Fruit fly (Drosophila melanogaster) whole organism, embryonic: ENCODE results near the gene Myo28B1.

Experiments used
- CG10654 ChIP-seq: fragments of 200-800 bp; sonication (Bioruptor generic); optimal IDR thresholded peaks from 2 replicates; lab custom pipeline; 2016; ENCODE audit warnings: missing biosample characterization, missing genetic modification characterization
- CG11456 ChIP-seq: fragments of 200-800 bp; sonication (Bioruptor generic); IDR thresholded peaks from 3 replicates; pipeline ENCODE4 v1.3.6; 2022; ENCODE audit warnings: missing biosample characterization, missing genetic modification characterization
- CG11560 ChIP-seq: fragments of 200-800 bp; sonication (Bioruptor generic); IDR thresholded peaks from 3 replicates; pipeline ENCODE4 v1.3.6; 2022; ENCODE audit warnings: missing biosample characterization, missing genetic modification characterization
- CG12769 ChIP-seq: fragments of 200-800 bp; sonication (Bioruptor generic); optimal IDR thresholded peaks from 2 replicates; lab custom pipeline; 2019; ENCODE audit warnings: missing biosample characterization, mild to moderate bottlenecking, missing genetic modification characterization, moderate library complexity
- CG14441 ChIP-seq: fragments of 200-800 bp; sonication (Bioruptor generic); IDR thresholded peaks from 2 replicates; pipeline ENCODE4 v1.3.6; 2022; ENCODE audit warnings: missing biosample characterization, missing genetic modification characterization
- CG16815 ChIP-seq: fragments of 200-800 bp; sonication (Bioruptor generic); optimal IDR thresholded peaks from 3 replicates; lab custom pipeline; 2017; ENCODE audit warnings: missing biosample characterization, mild to moderate bottlenecking, missing genetic modification characterization
- CG30020 ChIP-seq: fragments of 200-800 bp; optimal IDR thresholded peaks from 2 replicates; lab custom pipeline; 2019; ENCODE audit warnings: missing biosample characterization, mild to moderate bottlenecking, missing genetic modification characterization, moderate library complexity
- CG34224 ChIP-seq: fragments of 200-800 bp; sonication (Bioruptor generic); IDR thresholded peaks from 3 replicates; pipeline ENCODE4 v1.3.6; 2022; ENCODE audit warnings: missing biosample characterization, missing genetic modification characterization; ENCODE audit not compliant: partially characterized antibody
- CG5180 ChIP-seq: fragments of 200-800 bp; sonication (Bioruptor generic); optimal IDR thresholded peaks from 3 replicates; lab custom pipeline; 2017; ENCODE audit warnings: missing biosample characterization, missing genetic modification characterization, mild to moderate bottlenecking, moderate library complexity, missing genetic modification reagents
- CG5245 ChIP-seq: fragments of 200-800 bp; sonication (Bioruptor generic); optimal IDR thresholded peaks from 3 replicates; lab custom pipeline; 2016; ENCODE audit warnings: missing biosample characterization, missing genetic modification characterization
- CG6272 ChIP-seq: fragments of 200-800 bp; sonication (Bioruptor generic); IDR thresholded peaks from 2 replicates; pipeline ENCODE4 v1.3.6; 2022; ENCODE audit warnings: missing biosample characterization, missing genetic modification characterization
- CG7556 ChIP-seq: fragments of 200-800 bp; sonication (Bioruptor generic); optimal IDR thresholded peaks from 2 replicates; lab custom pipeline; 2017; ENCODE audit warnings: missing biosample characterization, mild to moderate bottlenecking, missing genetic modification characterization
- Doc3 ChIP-seq: fragments of 200-800 bp; sonication (Bioruptor generic); IDR thresholded peaks from 3 replicates; pipeline ENCODE4 v1.3.6; 2022; ENCODE audit warnings: missing biosample characterization, missing genetic modification characterization; ENCODE audit not compliant: partially characterized antibody
- Ets65A ChIP-seq: fragments of 200-800 bp; sonication (Bioruptor generic); peaks from one replicate; lab custom pipeline; 2016; ENCODE audit warnings: missing biosample characterization, missing genetic modification characterization
- Fer1 ChIP-seq: fragments of 200-800 bp; sonication (Bioruptor generic); optimal IDR thresholded peaks from 2 replicates; lab custom pipeline; 2017; ENCODE audit warnings: missing biosample characterization, mild to moderate bottlenecking, missing genetic modification characterization
- HLHmδ ChIP-seq: fragments of 200-800 bp; sonication (Bioruptor generic); optimal IDR thresholded peaks from 2 replicates; lab custom pipeline; 2018; ENCODE audit warnings: missing biosample characterization, mild to moderate bottlenecking, missing genetic modification characterization, moderate library complexity
- Jarid2 ChIP-seq: fragments of 200-800 bp; sonication (Bioruptor generic); optimal IDR thresholded peaks from 3 replicates; lab custom pipeline; 2017; ENCODE audit warnings: mild to moderate bottlenecking, missing biosample characterization, missing genetic modification reagents, missing genetic modification characterization
- Nf-YB ChIP-seq: fragments of 200-800 bp; sonication (Bioruptor generic); optimal IDR thresholded peaks from 3 replicates; lab custom pipeline; 2019; ENCODE audit warnings: missing biosample characterization, mild to moderate bottlenecking, missing genetic modification characterization, moderate library complexity
- Opbp ChIP-seq: fragments of 200-800 bp; sonication (Bioruptor generic); IDR thresholded peaks from 3 replicates; pipeline ENCODE4 v1.3.6; 2022; ENCODE audit warnings: missing biosample characterization, missing genetic modification characterization; ENCODE audit not compliant: partially characterized antibody
- Rx ChIP-seq: fragments of 200-800 bp; sonication (Bioruptor generic); IDR thresholded peaks from 2 replicates; pipeline ENCODE4 v1.3.6; 2022; ENCODE audit warnings: missing biosample characterization, missing genetic modification characterization
- Stat92E ChIP-seq, 3 experiments: fragments of >200 bp in 2 of 3; fragments of 200-800 bp in 1 of 3; sonication (Bioruptor generic) in 1 of 3; optimal IDR thresholded peaks; 2 replicates each; lab custom pipeline; 2017 to 2019; ENCODE audit warnings: missing biosample characterization in 3 of 3, missing genetic modification characterization in 3 of 3, mild to moderate bottlenecking in 1 of 3, moderate library complexity in 1 of 3
- Trl ChIP-seq, 3 experiments: fragments of >200 bp in 2 of 3; fragments of 200-800 bp in 1 of 3; sonication (Bioruptor generic) in 1 of 3; optimal IDR thresholded peaks; 2 replicates in 1 of 3; 3 replicates in 2 of 3; lab custom pipeline; 2016 to 2017; ENCODE audit warnings: missing biosample characterization in 1 of 3, missing genetic modification characterization in 1 of 3
- ato ChIP-seq: fragments of 200-800 bp; sonication (Bioruptor generic); IDR thresholded peaks from 2 replicates; pipeline ENCODE4 v1.3.6; 2022; ENCODE audit warnings: missing biosample characterization, missing genetic modification characterization; ENCODE audit not compliant: partially characterized antibody
- bbx ChIP-seq: fragments of 200-800 bp; sonication (Bioruptor generic); IDR thresholded peaks from 2 replicates; pipeline ENCODE4 v1.3.6; 2022; ENCODE audit warnings: missing biosample characterization, missing genetic modification characterization; ENCODE audit not compliant: partially characterized antibody
- bigmax ChIP-seq: fragments of 200-800 bp; sonication (Bioruptor generic); optimal IDR thresholded peaks from 2 replicates; lab custom pipeline; 2018; ENCODE audit warnings: missing biosample characterization, mild to moderate bottlenecking, missing genetic modification characterization
- bsh ChIP-seq, 2 experiments: fragments of 200-800 bp; sonication (Bioruptor generic); optimal IDR thresholded peaks; 2 replicates each; lab custom pipeline; 2017 to 2018; ENCODE audit warnings: mild to moderate bottlenecking in 2 of 2, missing biosample characterization in 2 of 2, missing genetic modification characterization in 2 of 2, moderate library complexity in 1 of 2
- ci ChIP-seq: fragments of 200-800 bp; sonication (Bioruptor generic); IDR thresholded peaks from 3 replicates; pipeline ENCODE4 v1.3.6; 2022; ENCODE audit warnings: missing biosample characterization, missing genetic modification characterization
- exex ChIP-seq: fragments of 200-800 bp; sonication (Bioruptor generic); optimal IDR thresholded peaks from 4 replicates; lab custom pipeline; 2018; ENCODE audit warnings: missing biosample characterization, mild to moderate bottlenecking, missing genetic modification characterization, moderate library complexity
- fd3F ChIP-seq: fragments of 200-800 bp; sonication (Bioruptor generic); optimal IDR thresholded peaks from 2 replicates; lab custom pipeline; 2018; ENCODE audit warnings: missing biosample characterization, mild to moderate bottlenecking, missing genetic modification characterization, moderate library complexity
- grn ChIP-seq: fragments of 200-800 bp; sonication (Bioruptor generic); optimal IDR thresholded peaks from 3 replicates; lab custom pipeline; 2017; ENCODE audit warnings: missing biosample characterization, missing genetic modification characterization
- gsb-n ChIP-seq: fragments of 200-800 bp; sonication (Bioruptor generic); optimal IDR thresholded peaks from 3 replicates; lab custom pipeline; 2018; ENCODE audit warnings: missing biosample characterization, mild to moderate bottlenecking, missing genetic modification characterization
- ham ChIP-seq: fragments of 200-800 bp; sonication (Bioruptor generic); IDR thresholded peaks from 2 replicates; pipeline ENCODE4 v1.3.6; 2022; ENCODE audit warnings: missing biosample characterization, missing genetic modification characterization
- lab ChIP-seq: fragments of 200-800 bp; sonication (Bioruptor generic); optimal IDR thresholded peaks from 3 replicates; lab custom pipeline; 2017; ENCODE audit warnings: missing biosample characterization, missing genetic modification characterization, mild to moderate bottlenecking, moderate library complexity, missing genetic modification reagents
- oc ChIP-seq: fragments of 200-800 bp; sonication (Bioruptor generic); optimal IDR thresholded peaks from 2 replicates; lab custom pipeline; 2018; ENCODE audit warnings: missing biosample characterization, mild to moderate bottlenecking, missing genetic modification characterization, moderate library complexity
- pho ChIP-seq: fragments of 200-800 bp; sonication (Bioruptor generic); optimal IDR thresholded peaks from 2 replicates; lab custom pipeline; 2016; ENCODE audit warnings: missing biosample characterization, missing genetic modification characterization
- rib ChIP-seq: fragments of 200-800 bp; sonication (Bioruptor generic); IDR thresholded peaks from 2 replicates; pipeline ENCODE4 v1.3.6; 2022; ENCODE audit warnings: missing biosample characterization, missing genetic modification characterization
- sd ChIP-seq: fragments of 200-800 bp; sonication (Bioruptor generic); optimal IDR thresholded peaks from 3 replicates; lab custom pipeline; 2018; ENCODE audit warnings: missing biosample characterization, mild to moderate bottlenecking, missing genetic modification characterization, moderate library complexity
- sisA ChIP-seq: fragments of 200-800 bp; sonication (Bioruptor generic); IDR thresholded peaks from 2 replicates; pipeline ENCODE4 v1.3.6; 2022; ENCODE audit warnings: missing biosample characterization, missing genetic modification characterization
- sqz ChIP-seq: fragments of 200-800 bp; sonication (Bioruptor generic); optimal IDR thresholded peaks from 3 replicates; lab custom pipeline; 2018; ENCODE audit warnings: missing biosample characterization, mild to moderate bottlenecking, missing genetic modification characterization
- zf30C ChIP-seq: fragments of 200-800 bp; sonication (Bioruptor generic); optimal IDR thresholded peaks from 3 replicates; lab custom pipeline; 2018; ENCODE audit warnings: missing biosample characterization, mild to moderate bottlenecking, missing genetic modification characterization
- zfh1 ChIP-seq: fragments of 200-800 bp; sonication (Bioruptor generic); IDR thresholded peaks from 3 replicates; pipeline ENCODE4 v1.3.6; 2022; ENCODE audit warnings: missing biosample characterization, missing genetic modification characterization

Myo28B1 gene

dm6 chr2L:7685290-7685689, 19.4 kb downstream of the Myo28B1 start (continued):
- TF ChIP-seq CG16815 = no peak
- TF ChIP-seq Doc3 (GFP tag; lab: Robert Waterston, UW) = no peak
- no peak for TF ChIP-seq bsh (GFP tag; optimal IDR thresholded peaks at IDR 0.05; lab: Kevin White, UChicago)
- TF ChIP-seq zf30C (GFP tag; lab: Kevin White, UChicago) = no peak
- TF ChIP-seq lab (GFP tag; lab: Kevin White, UChicago) = peak; percentile 83
- TF ChIP-seq gsb-n (tag; lab: Kevin White, UChicago) = no peak

dm6 chr2L:7690449-7690848, 24.6 kb downstream of the Myo28B1 start:
- TF ChIP-seq ato (GFP tag; lab: Robert Waterston, UW) (no peak), exex (tag; lab: Kevin White, UChicago) (peak; percentile 83), Ets65A (peak; percentile 36), pho (no peak), sd (tag; lab: Kevin White, UChicago) (peak; percentile 80), grn (GFP tag; lab: Kevin White, UChicago) (peak; percentile 66)

dm6 chr2L:7690961-7691360, 25.1 kb downstream of the Myo28B1 start, which contains the start of gene CG18585:
TSS of gene CG18585 (minus strand) at chr2L:7691061.
- TF ChIP-seq sqz = no peak
- TF ChIP-seq CG10654 (GFP tag; lab: Kevin White, UChicago) = no peak

- TF ChIP-seq exex (tag; lab: Kevin White, UChicago) (peak; percentile 32), CG5180 (GFP tag; lab: Kevin White, UChicago) (no peak), Rx (no peak), CG5245 (GFP tag; lab: Kevin White, UChicago) (no peak), HLHmδ (no peak), CG11560 (tag; lab: Robert Waterston, UW) (no peak)
Observed at dm6 chr2L:7692583-7693080, 26.8 kb downstream of the Myo28B1 start, which contains the start of the genes CG7025 and CG43235. TSS of gene CG7025 (minus strand) at chr2L:7692683. TSS of gene CG43235 (plus strand) at chr2L:7693030.

- TF ChIP-seq CG14441 (GFP tag; lab: Robert Waterston, UW) (no peak), Jarid2 (GFP tag; lab: Kevin White, UChicago) (peak; percentile 83), Nf-YB (GFP tag; lab: Kevin White, UChicago) (no peak), CG11456 (GFP tag; lab: Robert Waterston, UW) (no peak), Opbp (GFP tag; lab: Robert Waterston, UW) (no peak), CG7556 (no peak), CG30020 (tag; lab: Kevin White, UChicago) (no peak), Trl (optimal IDR thresholded peaks at IDR 0.05; lab: Kevin White, UChicago) (peak; percentile 58 to 69), Trl (GFP tag; optimal IDR thresholded peaks at IDR 0.05; lab: Kevin White, UChicago) (no peak), bbx (GFP tag; lab: Robert Waterston, UW) (peak; percentile 38; the same call in 1 of the 2 replicates), CG6272 (no peak), CG12769 (tag; lab: Kevin White, UChicago) (peak; percentile 42), sisA (GFP tag; lab: Robert Waterston, UW) (no peak), bigmax (no peak), ham (GFP tag; lab: Robert Waterston, UW) (no peak), grn (GFP tag; lab: Kevin White, UChicago) (peak; percentile 47), oc (tag; lab: Kevin White, UChicago) (no peak), Fer1 (GFP tag; lab: Kevin White, UChicago) (no peak), zfh1 (GFP tag; lab: Robert Waterston, UW) (no peak), fd3F (GFP tag; lab: Kevin White, UChicago) (no peak), sd (tag; lab: Kevin White, UChicago) (peak; percentile 87), CG34224 (GFP tag; lab: Robert Waterston, UW) (0 out of 3 replicates have a peak, but pooled peaks have one; percentile 11), ci (GFP tag; lab: Robert Waterston, UW) (peak; percentile 56; the same call in 2 of the 3 replicates), rib (GFP tag; lab: Robert Waterston, UW) (0 out of 2 replicates have a peak, but pooled peaks have one; percentile 25), Stat92E (GFP tag; optimal IDR thresholded peaks at IDR 0.05; lab: Kevin White, UChicago) (peak in 1 of 3 experiments; percentile 34)
Observed at dm6 chr2L:7701417-7701816, 35.6 kb downstream of the Myo28B1 start, which contains the start of gene Tep2. TSS of gene Tep2 (minus strand) at chr2L:7701601.
